Worm (Caenorhabditis elegans) whole organism, L4/young adult: ENCODE data around the gene fbxc-25.

Source experiments
- W03F9.2 ChIP-seq: fragments of 150-350 bp; optimal IDR thresholded peaks from 2 replicates; lab custom pipeline; 2014; ENCODE audit warnings: missing biosample characterization, missing genetic modification characterization
- dao-5 ChIP-seq: sonication (generic microtip); optimal IDR thresholded peaks from 2 replicates; lab custom pipeline; 2016; ENCODE audit warnings: missing genotype, missing genetic modification characterization, moderate library complexity, missing compliant biosample characterization
- him-1 ChIP-seq: sonication (generic microtip); optimal IDR thresholded peaks from 2 replicates; lab custom pipeline; 2016; ENCODE audit warnings: missing genotype, missing genetic modification reagents, missing genetic modification characterization, missing compliant biosample characterization

fbxc-25 gene

ce11 chrII:2295817-2296315, at the start of gene fbxc-25:
TSS of gene fbxc-25 (minus strand) at chrII:2296265.
- TF ChIP-seq W03F9.2 (tag; lab: Kevin White, UChicago) (no peak), dao-5 (no peak), him-1 (tag; lab: Kevin White, UChicago) (no peak)

DNA sequence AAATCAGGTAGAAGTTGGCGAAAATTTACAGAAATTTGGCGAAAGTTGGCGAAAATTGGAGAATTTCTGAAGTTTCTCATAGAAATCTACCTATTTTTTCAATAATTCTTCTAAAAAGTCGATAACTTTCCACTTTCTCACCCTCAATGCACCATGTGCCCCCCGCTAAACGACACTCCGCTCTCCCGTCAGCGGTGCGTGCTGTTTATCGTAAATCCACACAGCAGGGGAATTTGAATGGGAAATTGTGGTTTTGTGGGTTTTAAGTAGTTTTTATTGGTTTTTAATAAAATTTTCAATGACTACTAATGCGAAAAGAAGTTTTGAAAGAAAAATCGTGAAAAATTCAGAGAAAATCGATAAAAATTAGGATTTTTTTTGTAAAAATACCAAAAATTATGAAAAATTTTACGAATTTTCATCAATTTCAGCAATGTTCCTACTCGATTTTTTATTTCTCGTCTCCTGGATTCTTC, 46.0 kb upstream of the fbxc-25 start, which contains the start of gene F43C11.6:
Gene F43C11.6 (plus strand): TSS at position 426 of the 476 bp plus-strand sequence.
- TF ChIP-seq dao-5 (no peak), W03F9.2 (tag; lab: Kevin White, UChicago) (no peak), him-1 (tag; lab: Kevin White, UChicago) (no peak)

- TF ChIP-seq him-1 (tag; lab: Kevin White, UChicago), result no peak
- TF ChIP-seq W03F9.2 (tag; lab: Kevin White, UChicago), result no peak
- TF ChIP-seq dao-5, result no peak
Observed at ce11 chrII:2341515-2341914, 45.5 kb upstream of the fbxc-25 start, which contains the start of gene enri-1. TSS of gene enri-1 (minus strand) at chrII:2341615.

ce11 chrII:2340974-2341373, 44.9 kb upstream of the fbxc-25 start:
- no peak for TF ChIP-seq W03F9.2 (tag; lab: Kevin White, UChicago)
- TF ChIP-seq dao-5, result no peak
- TF ChIP-seq him-1 (tag; lab: Kevin White, UChicago), result no peak

ce11 chrII:2336177-2336576, 40.1 kb upstream of the fbxc-25 start:
- no peak for TF ChIP-seq dao-5
- TF ChIP-seq him-1 (tag; lab: Kevin White, UChicago), result no peak
- no peak for TF ChIP-seq W03F9.2 (tag; lab: Kevin White, UChicago)

ce11 chrII:2335572-2335971, 39.5 kb upstream of the fbxc-25 start, which contains the start of gene F43C11.7:
TSS of gene F43C11.7 (plus strand) at chrII:2335897.
- TF ChIP-seq dao-5, result no peak
- TF ChIP-seq him-1 (tag; lab: Kevin White, UChicago), result no peak
- no peak for TF ChIP-seq W03F9.2 (tag; lab: Kevin White, UChicago)

ce11 chrII:2332220-2332619, 36.2 kb upstream of the fbxc-25 start, which contains the start of gene F43C11.8:
TSS of gene F43C11.8 (plus strand) at chrII:2332520.
- TF ChIP-seq W03F9.2 (tag; lab: Kevin White, UChicago), result no peak
- TF ChIP-seq him-1 (tag; lab: Kevin White, UChicago), result no peak
- TF ChIP-seq dao-5, result no peak

DNA sequence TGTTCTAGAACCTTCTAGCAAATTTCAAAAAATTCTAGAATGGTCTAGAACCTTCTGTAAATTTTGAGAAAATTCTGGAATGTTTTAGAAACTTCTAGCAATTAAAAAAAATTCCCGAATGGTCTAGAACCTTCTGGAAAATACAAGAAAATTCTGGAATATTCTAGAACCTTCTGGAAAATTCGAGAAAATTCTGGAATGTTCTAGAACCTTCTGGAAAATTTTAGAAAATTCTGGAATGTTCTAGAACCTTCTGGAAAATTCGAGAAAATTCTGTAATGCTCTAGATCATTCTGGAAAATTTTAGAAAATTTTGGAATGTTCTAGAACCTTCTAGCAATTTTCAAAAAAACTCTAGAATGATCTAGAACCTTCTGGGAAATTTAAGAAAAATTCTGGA, 34.4 kb upstream of the fbxc-25 start:
- no peak for TF ChIP-seq dao-5
- no peak for TF ChIP-seq him-1 (tag; lab: Kevin White, UChicago)
- TF ChIP-seq W03F9.2 (tag; lab: Kevin White, UChicago), result no peak

- TF ChIP-seq W03F9.2 (tag; lab: Kevin White, UChicago), result no peak
Observed at ce11 chrII:2328963-2329442, 32.9 kb upstream of the fbxc-25 start, which contains the start of the genes ZK1240.8 and ZK1240.1. TSS of gene ZK1240.8 (minus strand) at chrII:2329063. TSS of gene ZK1240.1 (plus strand) at chrII:2329392.

DNA sequence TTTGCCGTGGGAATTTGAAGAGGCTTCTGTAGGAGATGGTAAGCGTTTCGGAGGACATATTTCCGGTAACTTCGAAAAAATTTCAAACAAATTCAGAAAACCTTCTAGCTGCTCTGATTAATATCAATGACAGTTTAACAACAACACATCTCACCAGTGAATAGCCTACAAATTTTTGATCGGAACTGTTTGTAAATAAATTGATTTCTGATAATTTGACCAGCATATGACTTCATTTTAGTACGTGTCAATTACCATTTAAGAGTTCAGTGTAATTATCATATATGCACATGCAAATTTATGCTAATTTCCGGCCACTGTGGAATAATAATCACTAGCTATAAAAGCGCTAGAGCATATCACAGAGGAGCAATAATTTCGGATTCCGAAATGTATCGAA, 28.9 kb upstream of the fbxc-25 start, which contains the start of gene ZK1240.11:
Gene ZK1240.11 (plus strand): TSS at position 301 of the 400 bp plus-strand sequence.
- TF ChIP-seq him-1 (tag; lab: Kevin White, UChicago) (no peak), dao-5 (no peak), W03F9.2 (tag; lab: Kevin White, UChicago) (no peak)

DNA sequence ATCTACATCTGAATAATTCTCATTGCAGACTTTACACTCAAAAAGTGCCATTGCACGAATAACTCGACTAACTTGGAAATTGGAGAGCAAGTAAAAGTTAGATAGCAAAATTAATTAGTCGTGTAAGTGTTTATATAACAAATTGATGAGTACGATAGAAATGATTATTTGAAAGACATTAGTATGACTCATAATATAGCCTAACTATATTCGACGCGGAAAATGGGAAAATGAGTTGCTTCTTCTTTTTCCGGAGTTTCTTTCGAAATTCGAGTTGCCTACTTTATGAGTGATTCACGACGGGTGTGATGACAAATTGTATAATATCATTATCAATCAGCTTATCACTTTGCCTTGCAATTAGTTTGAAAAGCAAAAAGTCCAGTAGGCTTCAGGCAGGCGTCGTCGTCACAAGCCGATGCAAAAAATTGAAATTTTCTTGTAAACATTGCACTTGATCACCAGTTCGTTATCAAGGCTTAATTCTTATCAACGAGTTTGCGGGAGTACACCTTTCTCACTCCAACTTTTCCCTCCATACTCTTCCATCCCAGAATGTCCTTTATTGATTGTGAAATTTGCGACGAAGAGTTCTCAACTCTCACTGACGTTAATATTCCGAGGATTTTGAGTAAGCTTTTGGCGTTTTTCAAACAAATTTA, 26.9 kb upstream of the fbxc-25 start, which contains the start of the genes ZK1240.6 and ZK1240.2:
Gene ZK1240.6 (minus strand): TSS at position 51 of the 662 bp plus-strand sequence.
Gene ZK1240.2 (plus strand): TSS at position 520 of the 662 bp plus-strand sequence.
- TF ChIP-seq W03F9.2 (tag; lab: Kevin White, UChicago) (no peak), dao-5 (no peak), him-1 (tag; lab: Kevin White, UChicago) (no peak)

DNA sequence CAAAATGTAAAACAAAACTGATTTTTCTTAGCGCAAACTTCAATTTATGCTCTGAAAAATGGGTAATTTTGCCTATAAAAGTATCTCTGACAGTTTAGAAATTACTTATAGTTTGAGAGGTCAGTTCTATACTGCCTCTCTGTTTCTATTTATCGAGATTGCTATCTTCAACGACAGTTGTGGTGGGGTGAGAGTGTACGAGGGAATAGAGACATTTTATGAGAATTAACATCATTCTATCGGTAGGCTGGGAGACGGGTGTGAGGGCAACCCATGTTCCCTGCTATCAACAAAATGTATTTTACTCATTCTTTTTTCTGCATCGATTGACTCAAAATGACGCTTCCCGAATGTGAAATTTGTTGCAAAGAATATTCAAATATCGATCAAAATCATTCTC, 24.0 kb upstream of the fbxc-25 start, which contains the start of gene ZK1240.3:
Gene ZK1240.3 (plus strand): TSS at position 238 of the 400 bp plus-strand sequence.
- TF ChIP-seq dao-5 (no peak), W03F9.2 (tag; lab: Kevin White, UChicago) (no peak), him-1 (tag; lab: Kevin White, UChicago) (no peak)

DNA sequence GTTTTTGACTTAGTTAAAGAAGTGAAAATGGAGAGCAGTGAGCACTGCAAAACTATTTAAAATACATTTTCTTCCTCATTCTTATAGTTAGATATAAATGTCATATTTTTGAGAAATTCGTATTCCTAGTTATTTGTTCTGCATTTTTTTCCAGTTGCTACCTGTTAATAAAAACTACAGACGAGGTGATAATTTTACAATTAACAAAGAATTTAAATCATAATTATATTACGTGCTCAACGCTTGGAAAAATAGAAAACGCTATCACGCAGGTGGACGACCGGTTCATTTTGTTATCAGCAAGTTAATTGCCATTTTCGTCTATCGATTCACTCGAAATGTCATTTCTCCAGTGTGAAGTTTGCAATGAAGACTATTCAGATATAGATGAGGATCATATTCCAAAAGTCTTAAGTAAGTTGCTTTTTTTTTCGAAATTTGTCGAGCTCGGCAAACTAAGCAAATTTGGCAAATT, 21.9 kb upstream of the fbxc-25 start, which contains the start of the genes ZK1240.5 and ZK1240.9:
Gene ZK1240.5 (minus strand): TSS at position 51 of the 475 bp plus-strand sequence.
Gene ZK1240.9 (plus strand): TSS at position 307 of the 475 bp plus-strand sequence.
- no peak for TF ChIP-seq dao-5
- no peak for TF ChIP-seq W03F9.2 (tag; lab: Kevin White, UChicago)
- no peak for TF ChIP-seq him-1 (tag; lab: Kevin White, UChicago)
